Worm (Caenorhabditis elegans) whole organism, early embryonic: Measurements from ENCODE around the gene cld-1.

Source experiments
- ama-1 ChIP-seq: fragments of 150-350 bp; optimal IDR thresholded peaks from 2 replicates; lab custom pipeline; 2014
- flt-1 ChIP-seq: fragments of 200-800 bp; sonication (Bioruptor generic); IDR thresholded peaks from 2 replicates; pipeline ENCODE4 v1.3.6; 2022; ENCODE audit warnings: missing genetic modification characterization, missing compliant biosample characterization
- scrt-1 ChIP-seq: fragments of 200-800 bp; sonication (Bioruptor generic); IDR thresholded peaks from 2 replicates; pipeline ENCODE4 v1.3.6; 2022; ENCODE audit warnings: missing genetic modification characterization, missing compliant biosample characterization
- tbx-37 ChIP-seq: fragments of 200-800 bp; sonication (Bioruptor generic); conservative IDR thresholded peaks from 2 replicates; pipeline ENCODE4 v1.3.6; 2022; ENCODE audit warnings: missing genetic modification reagents, missing genetic modification characterization, missing compliant biosample characterization
- tra-4 ChIP-seq: sonication (generic microtip); optimal IDR thresholded peaks from 2 replicates; lab custom pipeline; 2017; ENCODE audit warnings: missing genetic modification characterization, missing compliant biosample characterization

ce11 chrIV:12920553-12920952 lies 15.5 kb downstream of the cld-1 start:
- no peak for TF ChIP-seq tbx-37 (GFP tag; lab: Robert Waterston, UW)
- no peak for TF ChIP-seq ama-1 (lab: Kevin White, UChicago)
- no peak for TF ChIP-seq scrt-1
- no peak for TF ChIP-seq tra-4 (tag; lab: Kevin White, UChicago)
- no peak for TF ChIP-seq flt-1 (GFP tag; lab: Robert Waterston, UW)
